Worm (Caenorhabditis elegans): ENCODE results near the gene srt-6.

DNA sequence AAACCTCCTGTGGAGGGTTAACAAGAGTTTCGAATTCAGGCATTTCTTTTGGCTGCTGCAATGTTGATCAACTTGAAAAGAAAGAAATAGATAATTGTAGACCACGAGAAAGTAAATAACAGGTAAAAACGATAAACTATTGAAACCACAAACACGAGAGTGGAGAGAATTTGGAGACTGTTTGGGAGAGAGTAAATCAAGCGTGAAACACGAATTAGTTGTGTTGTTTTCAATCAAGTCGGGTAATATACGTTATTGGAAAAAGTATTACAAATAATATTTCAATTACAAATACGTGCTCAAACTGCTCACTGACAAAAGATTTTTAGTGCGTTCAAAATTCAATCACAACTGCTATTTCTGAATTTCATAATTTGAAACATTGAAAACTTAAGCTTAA is 27.6 kb downstream of the srt-6 start, which contains the start of gene C03G6.17:
- TF ChIP-seq lin-39 (tag; optimal IDR thresholded peaks at IDR 0.05) (no peak), sma-9 (GFP tag; optimal IDR thresholded peaks at IDR 0.05) (no peak), sma-9 (tag; optimal IDR thresholded peaks at IDR 0.05) (no peak), nhr-6 (tag; optimal IDR thresholded peaks at IDR 0.05) (no peak), unc-62 (GFP tag; optimal IDR thresholded peaks at IDR 0.05) (no peak), lin-13 (GFP tag; optimal IDR thresholded peaks at IDR 0.05) (no peak)

All from whole organism, L2 larva.